Worm (Caenorhabditis elegans) whole organism, L1 larva: ENCODE data around the gene smf-1.
A peak's percentile ranks its signal among the peaks of the same experiment; 100 is the strongest.

Source experiments
- C04F5.9 ChIP-seq: sonication (generic microtip); optimal IDR thresholded peaks from 2 replicates; lab custom pipeline; 2016; ENCODE audit warnings: missing genetic modification characterization, missing compliant biosample characterization
- C16A3.4 ChIP-seq: fragments of 150-350 bp; optimal IDR thresholded peaks from 2 replicates; lab custom pipeline; 2014; ENCODE audit warnings: missing biosample characterization, missing genetic modification characterization
- F16B12.6 ChIP-seq: fragments of 150-350 bp; optimal IDR thresholded peaks from 2 replicates; lab custom pipeline; 2014; ENCODE audit warnings: missing biosample characterization, missing genetic modification characterization
- aha-1 ChIP-seq: fragments of 150-350 bp; optimal IDR thresholded peaks from 2 replicates; lab custom pipeline; 2014; ENCODE audit warnings: missing biosample characterization, missing genetic modification characterization
- alr-1 ChIP-seq: fragments of 200-800 bp; sonication (Bioruptor generic); optimal IDR thresholded peaks from 2 replicates; lab custom pipeline; 2018; ENCODE audit warnings: borderline replicate concordance, mild to moderate bottlenecking, missing genetic modification characterization, missing compliant biosample characterization
- aly-2 ChIP-seq: fragments of 150-350 bp; optimal IDR thresholded peaks from 2 replicates; lab custom pipeline; 2014; ENCODE audit warnings: missing biosample characterization, missing genetic modification characterization
- ama-1 ChIP-seq: fragments of 150-350 bp; optimal IDR thresholded peaks from 2 replicates; lab custom pipeline; 2014
- blmp-1 ChIP-seq: fragments of 150-350 bp; optimal IDR thresholded peaks from 2 replicates; lab custom pipeline; 2014; ENCODE audit warnings: missing biosample characterization, missing genetic modification characterization
- ceh-63 ChIP-seq: fragments of 200-800 bp; sonication (Bioruptor generic); optimal IDR thresholded peaks from 2 replicates; lab custom pipeline; 2018; ENCODE audit warnings: mild to moderate bottlenecking, missing genetic modification characterization, missing compliant biosample characterization
- ceh-88 ChIP-seq: fragments of 200-800 bp; sonication (Bioruptor generic); IDR thresholded peaks from 2 replicates; pipeline ENCODE4 v1.3.6; 2022; ENCODE audit warnings: missing genetic modification characterization, missing compliant biosample characterization
- ceh-90 ChIP-seq: sonication (generic microtip); optimal IDR thresholded peaks from 2 replicates; lab custom pipeline; 2016; ENCODE audit warnings: missing genetic modification characterization, missing compliant biosample characterization
- ces-1 ChIP-seq: fragments of 150-350 bp; optimal IDR thresholded peaks from 2 replicates; lab custom pipeline; 2014; ENCODE audit warnings: missing biosample characterization, missing genetic modification reagents, missing genetic modification characterization
- dpl-1 ChIP-seq, 3 experiments: fragments of 150-350 bp in 2 of 3; sonication (generic microtip) in 1 of 3; optimal IDR thresholded peaks; 2 replicates each; lab custom pipeline; 2014 to 2017; ENCODE audit warnings: missing biosample characterization in 3 of 3, missing genetic modification characterization in 3 of 3, missing genetic modification reagents in 3 of 3
- efl-3 ChIP-seq: fragments of 200-800 bp; sonication (Bioruptor generic); optimal IDR thresholded peaks from 2 replicates; lab custom pipeline; 2018; ENCODE audit warnings: mild to moderate bottlenecking, missing genetic modification characterization, missing compliant biosample characterization
- egl-13 ChIP-seq: sonication (generic microtip); optimal IDR thresholded peaks from 2 replicates; lab custom pipeline; 2016; ENCODE audit warnings: missing genotype, missing genetic modification reagents, missing genetic modification characterization, missing compliant biosample characterization
- egl-27 ChIP-seq, 2 experiments: fragments of 150-350 bp in 1 of 2; sonication (generic microtip); optimal IDR thresholded peaks; 3 replicates each; lab custom pipeline; 2017 to 2018; ENCODE audit warnings: missing biosample characterization in 2 of 2, missing genetic modification characterization in 2 of 2, missing genetic modification reagents in 2 of 2
- elt-2 ChIP-seq: sonication (generic microtip); optimal IDR thresholded peaks from 2 replicates; lab custom pipeline; 2016; ENCODE audit warnings: missing genetic modification characterization, mild to moderate bottlenecking, inconsistent platforms, missing compliant biosample characterization, missing genetic modification reagents
- elt-3 ChIP-seq, 6 experiments: fragments of 150-350 bp in 1 of 6; sonication (generic microtip); optimal IDR thresholded peaks; 2 replicates each; lab custom pipeline; 2017 to 2018; ENCODE audit warnings: missing biosample characterization in 6 of 6, missing genetic modification characterization in 6 of 6, inconsistent platforms in 1 of 6
- ets-5 ChIP-seq: fragments of 200-800 bp; sonication (Bioruptor generic); IDR thresholded peaks from 2 replicates; pipeline ENCODE4 v1.3.6; 2022; ENCODE audit warnings: missing genetic modification characterization, missing compliant biosample characterization
- fkh-10 ChIP-seq: sonication (generic microtip); optimal IDR thresholded peaks from 2 replicates; lab custom pipeline; 2017; ENCODE audit warnings: missing biosample characterization, missing genetic modification reagents, missing genetic modification characterization
- fkh-4 ChIP-seq: sonication (generic microtip); optimal IDR thresholded peaks from 2 replicates; lab custom pipeline; 2016; ENCODE audit warnings: missing compliant biosample characterization, missing genetic modification characterization, borderline replicate concordance
- fos-1 ChIP-seq: fragments of 150-350 bp; optimal IDR thresholded peaks from 2 replicates; lab custom pipeline; 2014; ENCODE audit warnings: missing biosample characterization, missing genetic modification characterization
- grh-1 ChIP-seq: fragments of 200-800 bp; sonication (Bioruptor generic); IDR thresholded peaks from 2 replicates; pipeline ENCODE4 v1.3.6; 2022; ENCODE audit warnings: missing genetic modification reagents, missing genetic modification characterization, missing compliant biosample characterization
- hlh-17 ChIP-seq: fragments of 200-800 bp; sonication (Bioruptor generic); optimal IDR thresholded peaks from 2 replicates; lab custom pipeline; 2018; ENCODE audit warnings: missing genetic modification characterization, mild to moderate bottlenecking, missing compliant biosample characterization, moderate library complexity, borderline replicate concordance
- hlh-4 ChIP-seq: sonication (generic microtip); optimal IDR thresholded peaks from 2 replicates; lab custom pipeline; 2016; ENCODE audit warnings: mild to moderate bottlenecking, missing genetic modification characterization, missing compliant biosample characterization
- hpl-2 ChIP-seq: fragments of 150-350 bp; optimal IDR thresholded peaks from 2 replicates; lab custom pipeline; 2014; ENCODE audit warnings: missing biosample characterization, missing genetic modification reagents, missing genetic modification characterization
- irx-1 ChIP-seq: sonication (generic microtip); optimal IDR thresholded peaks from 2 replicates; lab custom pipeline; 2016; ENCODE audit warnings: missing genetic modification characterization, missing compliant biosample characterization
- jun-1 ChIP-seq: fragments of 150-350 bp; optimal IDR thresholded peaks from 2 replicates; lab custom pipeline; 2014; ENCODE audit warnings: missing biosample characterization, missing genetic modification reagents, missing genetic modification characterization
- lin-14 ChIP-seq: fragments of 200-800 bp; sonication (Bioruptor generic); optimal IDR thresholded peaks from 2 replicates; lab custom pipeline; 2018; ENCODE audit warnings: mild to moderate bottlenecking, missing genetic modification characterization, moderate library complexity, missing compliant biosample characterization
- lin-15B ChIP-seq: fragments of 150-350 bp; sonication (generic microtip); optimal IDR thresholded peaks from 3 replicates; lab custom pipeline; 2014; ENCODE audit warnings: missing biosample characterization, missing genetic modification characterization
- lin-35 ChIP-seq, 2 experiments: fragments of 150-350 bp; optimal IDR thresholded peaks; 2 replicates each; lab custom pipeline; 2014; ENCODE audit warnings: missing biosample characterization in 2 of 2, missing genetic modification characterization in 2 of 2, missing genetic modification reagents in 2 of 2
- lir-3 ChIP-seq: sonication (generic microtip); optimal IDR thresholded peaks from 2 replicates; lab custom pipeline; 2016; ENCODE audit warnings: mild to moderate bottlenecking, missing genetic modification characterization, moderate library complexity, missing compliant biosample characterization; ENCODE audit not compliant: poor library complexity
- mdl-1 ChIP-seq, 2 experiments: fragments of 150-350 bp; optimal IDR thresholded peaks; 2 replicates each; lab custom pipeline; 2014 to 2017; ENCODE audit warnings: missing biosample characterization in 2 of 2, missing genetic modification characterization in 2 of 2, inconsistent platforms in 1 of 2
- mef-2 ChIP-seq: fragments of 150-350 bp; optimal IDR thresholded peaks from 2 replicates; lab custom pipeline; 2014; ENCODE audit warnings: missing biosample characterization, missing genetic modification characterization
- nhr-11 ChIP-seq: fragments of 150-350 bp; optimal IDR thresholded peaks from 2 replicates; lab custom pipeline; 2014; ENCODE audit warnings: missing biosample characterization, missing genetic modification characterization
- nhr-12 ChIP-seq: sonication (generic microtip); optimal IDR thresholded peaks from 2 replicates; lab custom pipeline; 2017; ENCODE audit warnings: missing biosample characterization, missing genetic modification characterization
- nhr-19 ChIP-seq: fragments of 200-800 bp; sonication (Bioruptor generic); conservative IDR thresholded peaks from 2 replicates; pipeline ENCODE4 v1.3.6; 2022; ENCODE audit warnings: missing genetic modification characterization, missing compliant biosample characterization
- nhr-237 ChIP-seq: fragments of 150-350 bp; optimal IDR thresholded peaks from 2 replicates; lab custom pipeline; 2014; ENCODE audit warnings: missing biosample characterization, missing genetic modification characterization
- nhr-28 ChIP-seq: fragments of 150-350 bp; optimal IDR thresholded peaks from 2 replicates; lab custom pipeline; 2014; ENCODE audit warnings: missing biosample characterization, missing genetic modification characterization
- nhr-76 ChIP-seq: sonication (generic microtip); optimal IDR thresholded peaks from 2 replicates; lab custom pipeline; 2017; ENCODE audit warnings: missing biosample characterization, missing genetic modification characterization
- nhr-84 ChIP-seq: sonication (generic microtip); optimal IDR thresholded peaks from 2 replicates; lab custom pipeline; 2017; ENCODE audit warnings: missing biosample characterization, missing genetic modification characterization
- pqm-1 ChIP-seq: sonication (generic microtip); optimal IDR thresholded peaks from 3 replicates; lab custom pipeline; 2017; ENCODE audit warnings: missing biosample characterization, missing genetic modification characterization
- rnt-1 ChIP-seq: sonication (generic microtip); optimal IDR thresholded peaks from 2 replicates; lab custom pipeline; 2016; ENCODE audit warnings: mild to moderate bottlenecking, missing genetic modification characterization, moderate library complexity, missing compliant biosample characterization
- skn-1 ChIP-seq: fragments of 150-350 bp; optimal IDR thresholded peaks from 2 replicates; lab custom pipeline; 2014; ENCODE audit warnings: missing biosample characterization, missing genetic modification characterization
- tbx-2 ChIP-seq: sonication (generic microtip); optimal IDR thresholded peaks from 2 replicates; lab custom pipeline; 2016; ENCODE audit warnings: missing genetic modification characterization, missing compliant biosample characterization
- tlp-1 ChIP-seq: fragments of 150-350 bp; optimal IDR thresholded peaks from 2 replicates; lab custom pipeline; 2014; ENCODE audit warnings: missing biosample characterization, missing genetic modification characterization
- unc-130 ChIP-seq: fragments of 150-350 bp; optimal IDR thresholded peaks from 2 replicates; lab custom pipeline; 2017; ENCODE audit warnings: missing biosample characterization, missing genetic modification characterization, inconsistent platforms
- unc-30 ChIP-seq: sonication (generic microtip); optimal IDR thresholded peaks from 2 replicates; lab custom pipeline; 2017; ENCODE audit warnings: missing biosample characterization, missing genetic modification characterization
- unc-62 ChIP-seq: fragments of 150-350 bp; optimal IDR thresholded peaks from 2 replicates; lab custom pipeline; 2014; ENCODE audit warnings: missing biosample characterization, missing genetic modification reagents, missing genetic modification characterization
- unc-86 ChIP-seq: sonication (generic microtip); optimal IDR thresholded peaks from 2 replicates; lab custom pipeline; 2016; ENCODE audit warnings: missing genetic modification characterization, missing compliant biosample characterization
- unc-98 ChIP-seq: fragments of 200-800 bp; sonication (Bioruptor generic); IDR thresholded peaks from 2 replicates; pipeline ENCODE4 v1.3.6; 2022; ENCODE audit warnings: missing genetic modification characterization, missing compliant biosample characterization
- xbp-1 ChIP-seq: sonication (generic microtip); optimal IDR thresholded peaks from 2 replicates; lab custom pipeline; 2016; ENCODE audit warnings: missing genetic modification characterization, missing compliant biosample characterization
- ztf-4 ChIP-seq: fragments of 150-350 bp; optimal IDR thresholded peaks from 2 replicates; lab custom pipeline; 2014; ENCODE audit warnings: missing biosample characterization, missing genetic modification characterization

The smf-1 gene

ce11 chrX:6742011-6742683, 19.3 kb upstream of the smf-1 start, which contains the start of gene mdl-1 (continued):
- peak; percentile 67 for TF ChIP-seq egl-13
- peak; percentile 65 for TF ChIP-seq mef-2 (tag; lab: Kevin White, UChicago)
- peak; percentile 64 for TF ChIP-seq C16A3.4 (tag; lab: Kevin White, UChicago)
- TF ChIP-seq dpl-1 (GFP tag; optimal IDR thresholded peaks at IDR 0.05; lab: Kevin White, UChicago) = peak; percentile 12 to 35 (median 32)
- TF ChIP-seq xbp-1 (tag; lab: Kevin White, UChicago) = peak; percentile 70
- no peak for TF ChIP-seq ces-1 (GFP tag; lab: Kevin White, UChicago)
- no peak for TF ChIP-seq unc-30 (tag; lab: Kevin White, UChicago)
- TF ChIP-seq hlh-17 (GFP tag; lab: Kevin White, UChicago) = no peak
- peak; percentile 51 for TF ChIP-seq pqm-1
- no peak for TF ChIP-seq nhr-12
- TF ChIP-seq nhr-11 (tag; lab: Kevin White, UChicago) = peak; percentile 58
- TF ChIP-seq blmp-1 (tag; lab: Kevin White, UChicago) = peak; percentile 42
- TF ChIP-seq aly-2 (tag; lab: Kevin White, UChicago) = no peak
- peak; percentile 94 for TF ChIP-seq rnt-1 (tag; lab: Kevin White, UChicago)
- TF ChIP-seq egl-27 (tag; optimal IDR thresholded peaks at IDR 0.05; lab: Kevin White, UChicago) = peak; percentile 89 to 91
- TF ChIP-seq lir-3 (tag; lab: Kevin White, UChicago) = no peak
- TF ChIP-seq unc-98 (GFP tag; lab: Robert Waterston, UW) = peak; percentile 80
- peak; percentile 72 to 75 for TF ChIP-seq lin-35 (GFP tag; optimal IDR thresholded peaks at IDR 0.05; lab: Kevin White, UChicago)
- TF ChIP-seq jun-1 (tag; lab: Kevin White, UChicago) = peak; percentile 94
- TF ChIP-seq unc-86 (tag; lab: Kevin White, UChicago) = peak; percentile 77
- TF ChIP-seq skn-1 (tag; lab: Kevin White, UChicago) = peak; percentile 92
- no peak for TF ChIP-seq ceh-90 (tag; lab: Kevin White, UChicago)
- peak; percentile 84 for TF ChIP-seq grh-1 (GFP tag; lab: Robert Waterston, UW)
- TF ChIP-seq nhr-84 (tag; lab: Kevin White, UChicago) = no peak
- TF ChIP-seq alr-1 = no peak
- peak; percentile 76 for TF ChIP-seq unc-130 (tag; lab: Kevin White, UChicago)
- no peak for TF ChIP-seq ets-5
- TF ChIP-seq irx-1 (tag; lab: Kevin White, UChicago) = peak; percentile 68
- peak; percentile 73 for TF ChIP-seq fos-1 (tag; lab: Kevin White, UChicago)
- peak; percentile 55; the same call in 1 of the 2 replicates for TF ChIP-seq ceh-88 (GFP tag; lab: Robert Waterston, UW)
- no peak for TF ChIP-seq tlp-1
- TF ChIP-seq efl-3 (GFP tag; lab: Kevin White, UChicago) = peak; percentile 43
- TF ChIP-seq hpl-2 (GFP tag; lab: Kevin White, UChicago) = no peak
- TF ChIP-seq lin-14 (GFP tag; lab: Kevin White, UChicago) = peak; percentile 99
- TF ChIP-seq hlh-4 (tag; lab: Kevin White, UChicago) = no peak
- TF ChIP-seq F16B12.6 = no peak
- peak; percentile 24 for TF ChIP-seq elt-2
- no peak for TF ChIP-seq nhr-237 (tag; lab: Kevin White, UChicago)
- TF ChIP-seq ama-1 (lab: Kevin White, UChicago) = peak; percentile 94
- peak in 1 of 2 experiments; percentile 100 for TF ChIP-seq mdl-1 (tag; optimal IDR thresholded peaks at IDR 0.05; lab: Kevin White, UChicago)
- TF ChIP-seq fkh-4 (tag; lab: Kevin White, UChicago) = no peak
- no peak for TF ChIP-seq unc-62
- no peak for TF ChIP-seq ceh-63 (GFP tag; lab: Kevin White, UChicago)
- TF ChIP-seq tbx-2 (tag; lab: Kevin White, UChicago) = peak; percentile 84
- TF ChIP-seq lin-15B (tag; lab: Kevin White, UChicago) = no peak
- peak in 4 of 6 experiments; percentile 5 to 85 (median 56) for TF ChIP-seq elt-3 (tag; optimal IDR thresholded peaks at IDR 0.05; lab: Kevin White, UChicago)
- no peak for TF ChIP-seq C04F5.9
- TF ChIP-seq ztf-4 (tag; lab: Kevin White, UChicago) = peak; percentile 90
- TF ChIP-seq aha-1 (tag; lab: Kevin White, UChicago) = no peak
- TF ChIP-seq nhr-76 (tag; lab: Kevin White, UChicago) = no peak
- TF ChIP-seq nhr-19 (GFP tag; lab: Robert Waterston, UW) = peak; percentile 99
- TF ChIP-seq nhr-28 (tag; lab: Kevin White, UChicago) = no peak
- peak; percentile 84 for TF ChIP-seq fkh-10 (GFP tag; lab: Kevin White, UChicago)
